Worm (Caenorhabditis elegans): Measurements from ENCODE around the gene ace-1.

Gene ace-1

ce11 chrX:16336940-16337339 is 30.2 kb upstream of the ace-1 start:
- TF ChIP-seq nhr-11 (tag; optimal IDR thresholded peaks at IDR 0.05) (no peak), nhr-77 (tag; optimal IDR thresholded peaks at IDR 0.05) (no peak), skn-1 (tag; optimal IDR thresholded peaks at IDR 0.05) (no peak), nhr-25 (tag; optimal IDR thresholded peaks at IDR 0.05) (no peak), sma-3 (GFP tag; optimal IDR thresholded peaks at IDR 0.05) (no peak), fos-1 (tag; optimal IDR thresholded peaks at IDR 0.05) (no peak), sma-9 (GFP tag; optimal IDR thresholded peaks at IDR 0.05) (no peak), sma-9 (tag; optimal IDR thresholded peaks at IDR 0.05) (no peak), lin-13 (GFP tag; optimal IDR thresholded peaks at IDR 0.05) (no peak)

- TF ChIP-seq fos-1 (tag; optimal IDR thresholded peaks at IDR 0.05) (peak; percentile 39), nhr-21 (tag; optimal IDR thresholded peaks at IDR 0.05) (no peak)
These were observed 29.7 kb upstream of the ace-1 start for ce11 chrX:16337399-16337798.

ce11 chrX:16339207-16339606 is 27.9 kb upstream of the ace-1 start:
- TF ChIP-seq unc-55 (GFP tag; optimal IDR thresholded peaks at IDR 0.05) (peak; percentile 39), nhr-129 (tag; optimal IDR thresholded peaks at IDR 0.05) (no peak), elt-3 (tag; optimal IDR thresholded peaks at IDR 0.05) (no peak), mab-5 (tag; optimal IDR thresholded peaks at IDR 0.05) (no peak), lin-39 (tag; optimal IDR thresholded peaks at IDR 0.05) (no peak), zag-1 (tag; optimal IDR thresholded peaks at IDR 0.05) (peak; percentile 20), Y55F3AM.14 (GFP tag; optimal IDR thresholded peaks at IDR 0.05) (no peak), fos-1 (tag; optimal IDR thresholded peaks at IDR 0.05) (no peak), R02D3.7 (tag; optimal IDR thresholded peaks at IDR 0.05) (no peak), lsy-2 (tag; optimal IDR thresholded peaks at IDR 0.05) (peak in 1 of 2 experiments; percentile 34), ztf-11 (tag; optimal IDR thresholded peaks at IDR 0.05) (no peak), mdl-1 (tag; optimal IDR thresholded peaks at IDR 0.05) (peak in 1 of 2 experiments; percentile 52), lin-13 (GFP tag; optimal IDR thresholded peaks at IDR 0.05) (no peak), C34F6.9 (tag; optimal IDR thresholded peaks at IDR 0.05) (peak; percentile 57), blmp-1 (tag; optimal IDR thresholded peaks at IDR 0.05; ENCODE audit: insufficient read depth) (no peak), nhr-6 (tag; optimal IDR thresholded peaks at IDR 0.05) (no peak), nhr-21 (tag; optimal IDR thresholded peaks at IDR 0.05) (no peak), ztf-4 (tag; optimal IDR thresholded peaks at IDR 0.05) (no peak), ceh-82 (tag; optimal IDR thresholded peaks at IDR 0.05) (no peak), unc-39 (tag; optimal IDR thresholded peaks at IDR 0.05) (no peak), mbf-1 (tag; optimal IDR thresholded peaks at IDR 0.05) (no peak), sem-4 (tag; optimal IDR thresholded peaks at IDR 0.05) (no peak), egl-27 (tag; optimal IDR thresholded peaks at IDR 0.05) (no peak), dmd-4 (tag; optimal IDR thresholded peaks at IDR 0.05) (no peak), crh-2 (tag; optimal IDR thresholded peaks at IDR 0.05) (peak; percentile 25), ztf-1 (GFP tag; conservative IDR thresholded peaks at IDR 0.05) (no peak), sma-9 (GFP tag; optimal IDR thresholded peaks at IDR 0.05) (peak; percentile 40), sma-9 (tag; optimal IDR thresholded peaks at IDR 0.05) (no peak), nhr-11 (tag; optimal IDR thresholded peaks at IDR 0.05) (no peak), skn-1 (tag; optimal IDR thresholded peaks at IDR 0.05) (no peak), nhr-23 (tag; optimal IDR thresholded peaks at IDR 0.05) (no peak)

- TF ChIP-seq snpc-4 (tag; optimal IDR thresholded peaks at IDR 0.05) = peak; percentile 45
- TF ChIP-seq nhr-129 (tag; optimal IDR thresholded peaks at IDR 0.05) = no peak
These were observed 25.3 kb upstream of the ace-1 start for ce11 chrX:16341838-16342237.

- TF ChIP-seq Y55F3AM.14 (GFP tag; optimal IDR thresholded peaks at IDR 0.05) (no peak), sem-4 (tag; optimal IDR thresholded peaks at IDR 0.05) (no peak), C34F6.9 (tag; optimal IDR thresholded peaks at IDR 0.05) (peak; percentile 17), egl-27 (tag; optimal IDR thresholded peaks at IDR 0.05) (no peak), nhr-77 (tag; optimal IDR thresholded peaks at IDR 0.05) (no peak), ZK546.5 (tag; optimal IDR thresholded peaks at IDR 0.05) (no peak), sma-9 (GFP tag; optimal IDR thresholded peaks at IDR 0.05) (peak; percentile 13), sma-9 (tag; optimal IDR thresholded peaks at IDR 0.05) (no peak), fos-1 (tag; optimal IDR thresholded peaks at IDR 0.05) (no peak), unc-55 (GFP tag; optimal IDR thresholded peaks at IDR 0.05) (peak; percentile 37), aly-2 (tag; optimal IDR thresholded peaks at IDR 0.05) (no peak), nhr-21 (tag; optimal IDR thresholded peaks at IDR 0.05) (no peak), snpc-4 (tag; optimal IDR thresholded peaks at IDR 0.05) (no peak), elt-3 (tag; optimal IDR thresholded peaks at IDR 0.05) (no peak), gmeb-1 (tag; optimal IDR thresholded peaks at IDR 0.05) (no peak), unc-62 (GFP tag; optimal IDR thresholded peaks at IDR 0.05) (no peak), zag-1 (tag; optimal IDR thresholded peaks at IDR 0.05) (no peak)
These were observed 24.8 kb upstream of the ace-1 start for ce11 chrX:16342256-16342655.
